Worm (Caenorhabditis elegans): ENCODE measurements around the gene tsp-18.

- TF ChIP-seq repo-1 (tag; optimal IDR thresholded peaks at IDR 0.05) (no peak), ztf-3 (GFP tag; optimal IDR thresholded peaks at IDR 0.05) (no peak), zim-3 (tag; optimal IDR thresholded peaks at IDR 0.05) (no peak), efl-1 (GFP tag; optimal IDR thresholded peaks at IDR 0.05) (no peak), ccch-3 (GFP tag; optimal IDR thresholded peaks at IDR 0.05) (no peak), ets-4 (GFP tag; optimal IDR thresholded peaks at IDR 0.05) (no peak), sea-2 (GFP tag; IDR thresholded peaks at IDR 0.05) (no peak), unc-62 (GFP tag; optimal IDR thresholded peaks at IDR 0.05) (no peak), hlh-26 (GFP tag; conservative IDR thresholded peaks at IDR 0.05) (no peak), B0035.1 (tag; optimal IDR thresholded peaks at IDR 0.05) (no peak), ekl-4 (GFP tag; IDR thresholded peaks at IDR 0.05) (no peak)
Measured at ce11 chrII:5952214-5952613, 47.9 kb downstream of the tsp-18 start.

All from whole organism, young adult.